Worm (Caenorhabditis elegans) whole organism, L3 larva: Measurements from ENCODE around the gene F31F7.2.

Experiments used
- ZK546.5 ChIP-seq: sonication (generic microtip); optimal IDR thresholded peaks from 2 replicates; lab custom pipeline; 2017; ENCODE audit warnings: missing biosample characterization, missing genetic modification characterization
- fkh-10 ChIP-seq: sonication (generic microtip); optimal IDR thresholded peaks from 2 replicates; lab custom pipeline; 2017; ENCODE audit warnings: missing biosample characterization, missing genetic modification reagents, missing genetic modification characterization
- lin-15B ChIP-seq: fragments of 150-350 bp; optimal IDR thresholded peaks from 2 replicates; lab custom pipeline; 2014; ENCODE audit warnings: missing biosample characterization, missing genetic modification characterization
- mml-1 ChIP-seq: fragments of 150-350 bp; sonication (generic microtip); optimal IDR thresholded peaks from 3 replicates; lab custom pipeline; 2014; ENCODE audit warnings: missing biosample characterization, missing genetic modification characterization
- nhr-77 ChIP-seq: fragments of 150-350 bp; optimal IDR thresholded peaks from 2 replicates; lab custom pipeline; 2014; ENCODE audit warnings: missing biosample characterization, missing genetic modification characterization
- skn-1 ChIP-seq: fragments of 150-350 bp; optimal IDR thresholded peaks from 2 replicates; lab custom pipeline; 2014; ENCODE audit warnings: missing biosample characterization, missing genetic modification characterization
- ztf-11 ChIP-seq: fragments of 150-350 bp; optimal IDR thresholded peaks from 2 replicates; lab custom pipeline; 2014; ENCODE audit warnings: missing biosample characterization, missing genetic modification characterization
- ztf-4 ChIP-seq: fragments of 150-350 bp; optimal IDR thresholded peaks from 2 replicates; lab custom pipeline; 2014; ENCODE audit warnings: missing biosample characterization, missing genetic modification characterization

DNA sequence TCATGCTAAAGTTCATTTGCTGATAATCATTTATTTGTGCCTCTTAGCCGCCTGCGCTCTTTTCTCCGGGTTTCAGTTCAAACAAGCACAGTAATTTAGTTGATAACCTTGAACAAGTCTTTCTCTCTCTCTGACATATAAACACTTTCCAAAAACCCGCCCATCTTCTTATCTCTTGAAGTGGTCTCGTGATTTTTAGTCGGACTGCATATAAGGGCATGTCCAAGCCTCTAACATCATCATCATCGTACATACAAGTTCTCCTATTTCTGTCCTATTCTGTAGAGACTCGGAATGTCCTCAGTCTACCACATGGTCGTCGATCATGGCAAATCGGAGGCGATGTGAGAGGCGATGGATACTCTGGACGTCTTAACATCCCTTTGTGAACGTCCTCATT lies 5.6 kb downstream of the F31F7.2 start, which contains the start of gene F31F7.1:
- TF ChIP-seq nhr-77 (tag; lab: Kevin White, UChicago) (no peak), ZK546.5 (tag; lab: Kevin White, UChicago) (no peak), lin-15B (tag; lab: Kevin White, UChicago) (no peak), mml-1 (no peak), fkh-10 (GFP tag; lab: Kevin White, UChicago) (no peak), skn-1 (tag; lab: Kevin White, UChicago) (no peak), ztf-4 (tag; lab: Kevin White, UChicago) (no peak), ztf-11 (tag; lab: Kevin White, UChicago) (no peak)
